Worm (Caenorhabditis elegans) whole organism, midembryonic: ENCODE measurements around the gene F18E9.3.

Experiments used
- T22C8.4 ChIP-seq: fragments of 200-800 bp; sonication (Bioruptor generic); IDR thresholded peaks from 2 replicates; pipeline ENCODE4 v1.3.6; 2022; ENCODE audit warnings: missing genetic modification characterization, missing compliant biosample characterization
- flt-1 ChIP-seq: fragments of 200-800 bp; sonication (Bioruptor generic); IDR thresholded peaks from 2 replicates; pipeline ENCODE4 v1.3.6; 2022; ENCODE audit warnings: missing genetic modification characterization, missing compliant biosample characterization
- med-1 ChIP-seq: sonication (generic microtip); optimal IDR thresholded peaks from 2 replicates; lab custom pipeline; 2017; ENCODE audit warnings: missing genetic modification characterization, mild to moderate bottlenecking, missing compliant biosample characterization, antibody characterized with exemption, missing genetic modification reagents; ENCODE audit not compliant: insufficient read depth
- ztf-23 ChIP-seq: fragments of 200-800 bp; sonication (Bioruptor generic); IDR thresholded peaks from 2 replicates; pipeline ENCODE4 v1.3.6; 2022; ENCODE audit warnings: missing genetic modification reagents, missing genetic modification characterization, missing compliant biosample characterization

DNA sequence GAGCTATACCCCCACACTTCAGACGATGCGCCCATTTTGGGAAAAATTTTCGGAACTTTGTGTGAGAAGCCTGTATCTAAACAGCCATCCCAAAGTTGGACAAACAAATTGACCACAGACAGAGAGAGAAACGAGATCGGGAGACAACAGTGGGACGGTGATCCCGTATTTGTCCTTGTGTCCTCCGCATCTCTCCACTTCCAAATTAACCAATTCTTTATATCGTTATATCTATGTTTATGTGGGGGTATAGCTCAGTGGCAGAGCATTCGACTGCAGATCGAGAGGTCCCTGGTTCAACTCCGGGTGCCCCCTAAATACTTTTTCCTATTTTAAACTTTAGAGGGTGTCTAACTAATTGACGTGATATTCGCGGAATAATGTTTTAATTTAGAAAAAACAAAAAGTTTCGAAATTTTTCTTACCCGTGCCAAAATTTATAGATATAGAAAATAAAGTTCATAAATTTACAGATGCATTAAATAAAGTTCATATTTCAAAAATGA lies 52.8 kb downstream of the F18E9.3 start:
- peak; percentile 43 for TF ChIP-seq med-1
- TF ChIP-seq T22C8.4 (GFP tag; lab: Robert Waterston, UW), result no peak; the same call in none of the 2 replicates
- TF ChIP-seq flt-1, result peak; percentile 91
- no peak; the same call in 1 of the 2 replicates for TF ChIP-seq ztf-23 (GFP tag; lab: Robert Waterston, UW)
